Fruit fly (Drosophila melanogaster) whole organism, embryonic: ENCODE measurements around the gene pim.

Source experiments
- Bdp1 ChIP-seq: fragments of 200-800 bp; sonication (Bioruptor generic); optimal IDR thresholded peaks from 3 replicates; lab custom pipeline; 2016; ENCODE audit warnings: missing biosample characterization, missing genetic modification characterization
- CG10267 ChIP-seq: fragments of 200-800 bp; sonication (Bioruptor generic); optimal IDR thresholded peaks from 2 replicates; lab custom pipeline; 2018; ENCODE audit warnings: missing biosample characterization, mild to moderate bottlenecking, missing genetic modification characterization, moderate library complexity
- CG11085 ChIP-seq: fragments of 200-800 bp; sonication (Bioruptor generic); IDR thresholded peaks from 2 replicates; pipeline ENCODE4 v1.3.6; 2022; ENCODE audit warnings: missing biosample characterization, missing genetic modification characterization
- CG16863 ChIP-seq: fragments of 200-800 bp; sonication (Bioruptor generic); optimal IDR thresholded peaks from 3 replicates; lab custom pipeline; 2016; ENCODE audit warnings: missing biosample characterization, missing genetic modification characterization
- CG17802 ChIP-seq: fragments of 200-800 bp; sonication (Bioruptor generic); optimal IDR thresholded peaks from 2 replicates; lab custom pipeline; 2018; ENCODE audit warnings: missing biosample characterization, mild to moderate bottlenecking, missing genetic modification characterization, moderate library complexity
- CG18764 ChIP-seq: fragments of 200-800 bp; sonication (Bioruptor generic); optimal IDR thresholded peaks from 3 replicates; lab custom pipeline; 2016; ENCODE audit warnings: missing biosample characterization, missing genetic modification characterization
- CG2202 ChIP-seq: fragments of 200-800 bp; sonication (Bioruptor generic); optimal IDR thresholded peaks from 2 replicates; lab custom pipeline; 2018; ENCODE audit warnings: missing biosample characterization, mild to moderate bottlenecking, missing genetic modification characterization
- CG2678 ChIP-seq: fragments of 200-800 bp; sonication (Bioruptor generic); optimal IDR thresholded peaks from 3 replicates; lab custom pipeline; 2019; ENCODE audit warnings: missing biosample characterization, mild to moderate bottlenecking, missing genetic modification characterization, moderate library complexity
- CG31441 ChIP-seq: fragments of 200-800 bp; sonication (Bioruptor generic); IDR thresholded peaks from 2 replicates; pipeline ENCODE4 v1.3.6; 2022; ENCODE audit warnings: missing biosample characterization, missing genetic modification characterization
- CG34422 ChIP-seq: fragments of 200-800 bp; sonication (Bioruptor generic); IDR thresholded peaks from 3 replicates; pipeline ENCODE4 v1.3.6; 2022; ENCODE audit warnings: missing biosample characterization, missing genetic modification characterization
- CG4360 ChIP-seq: fragments of 200-800 bp; sonication (Bioruptor generic); IDR thresholded peaks from 2 replicates; pipeline ENCODE4 v1.3.6; 2022; ENCODE audit warnings: missing biosample characterization, missing genetic modification characterization
- CG6175 ChIP-seq: fragments of 200-800 bp; sonication (Bioruptor generic); IDR thresholded peaks from 3 replicates; pipeline ENCODE4 v1.3.6; 2022; ENCODE audit warnings: missing biosample characterization, missing genetic modification characterization
- CG7357 ChIP-seq: fragments of 200-800 bp; sonication (Bioruptor generic); IDR thresholded peaks from 3 replicates; pipeline ENCODE4 v1.3.6; 2022; ENCODE audit warnings: missing biosample characterization, missing genetic modification characterization
- CG7928 ChIP-seq: fragments of 200-800 bp; sonication (Bioruptor generic); optimal IDR thresholded peaks from 2 replicates; lab custom pipeline; 2017; ENCODE audit warnings: missing biosample characterization, mild to moderate bottlenecking, missing genetic modification characterization
- CTCF ChIP-seq: fragments of 200-800 bp; sonication (Bioruptor generic); optimal IDR thresholded peaks from 2 replicates; lab custom pipeline; 2017; ENCODE audit warnings: missing biosample characterization, mild to moderate bottlenecking, missing genetic modification characterization, moderate library complexity
- Fer2 ChIP-seq: fragments of 200-800 bp; sonication (Bioruptor generic); optimal IDR thresholded peaks from 2 replicates; lab custom pipeline; 2018; ENCODE audit warnings: missing biosample characterization, mild to moderate bottlenecking, missing genetic modification characterization, moderate library complexity
- GATAe ChIP-seq: fragments of 200-800 bp; sonication (Bioruptor generic); conservative IDR thresholded peaks from 2 replicates; pipeline ENCODE4 v1.3.6; 2022; ENCODE audit warnings: missing biosample characterization, missing genetic modification characterization
- Hmr ChIP-seq: fragments of 200-800 bp; sonication (Bioruptor generic); optimal IDR thresholded peaks from 3 replicates; lab custom pipeline; 2017; ENCODE audit warnings: mild to moderate bottlenecking, missing biosample characterization, missing genetic modification reagents, missing genetic modification characterization
- Hr39 ChIP-seq: fragments of >200 bp; optimal IDR thresholded peaks from 2 replicates; lab custom pipeline; 2017
- MBD-R2 ChIP-seq: fragments of 200-800 bp; sonication (Bioruptor generic); IDR thresholded peaks from 2 replicates; pipeline ENCODE4 v1.3.6; 2022; ENCODE audit warnings: missing biosample characterization, missing genetic modification characterization
- MTF-1 ChIP-seq: fragments of 200-800 bp; sonication (Bioruptor generic); optimal IDR thresholded peaks from 2 replicates; lab custom pipeline; 2018; ENCODE audit warnings: missing biosample characterization, mild to moderate bottlenecking, missing genetic modification characterization, borderline replicate concordance
- NfI ChIP-seq: fragments of 200-800 bp; sonication (Bioruptor generic); optimal IDR thresholded peaks from 3 replicates; lab custom pipeline; 2018; ENCODE audit warnings: missing biosample characterization, mild to moderate bottlenecking, missing genetic modification characterization, moderate library complexity
- TFAM ChIP-seq: fragments of 200-800 bp; sonication (Bioruptor generic); optimal IDR thresholded peaks from 2 replicates; lab custom pipeline; 2017; ENCODE audit warnings: missing biosample characterization, missing genetic modification characterization, inconsistent platforms
- Usf ChIP-seq: fragments of 200-800 bp; sonication (Bioruptor generic); optimal IDR thresholded peaks from 2 replicates; lab custom pipeline; 2017; ENCODE audit warnings: missing genotype, missing biosample characterization, missing genetic modification characterization
- Xrp1 ChIP-seq: fragments of 200-800 bp; sonication (Bioruptor generic); IDR thresholded peaks from 2 replicates; pipeline ENCODE4 v1.3.6; 2022; ENCODE audit warnings: missing biosample characterization, missing genetic modification characterization
- ap ChIP-seq: fragments of 200-800 bp; sonication (Bioruptor generic); IDR thresholded peaks from 2 replicates; pipeline ENCODE4 v1.3.6; 2022; ENCODE audit warnings: missing biosample characterization, missing genetic modification characterization
- ara ChIP-seq: fragments of 200-800 bp; sonication (Bioruptor generic); IDR thresholded peaks from 2 replicates; pipeline ENCODE4 v1.3.6; 2022; ENCODE audit warnings: missing biosample characterization, missing genetic modification characterization
- ato ChIP-seq: fragments of 200-800 bp; sonication (Bioruptor generic); IDR thresholded peaks from 2 replicates; pipeline ENCODE4 v1.3.6; 2022; ENCODE audit warnings: missing biosample characterization, missing genetic modification characterization; ENCODE audit not compliant: partially characterized antibody
- btn ChIP-seq: fragments of 200-800 bp; sonication (Bioruptor generic); optimal IDR thresholded peaks from 2 replicates; lab custom pipeline; 2016; ENCODE audit warnings: missing biosample characterization, missing genetic modification characterization
- gcm2 ChIP-seq: fragments of 200-800 bp; sonication (Bioruptor generic); optimal IDR thresholded peaks from 2 replicates; lab custom pipeline; 2016; ENCODE audit warnings: missing biosample characterization, missing genetic modification characterization
- jing ChIP-seq: fragments of 200-800 bp; sonication (Bioruptor generic); optimal IDR thresholded peaks from 2 replicates; lab custom pipeline; 2018; ENCODE audit warnings: missing biosample characterization, mild to moderate bottlenecking, missing genetic modification characterization
- jumu ChIP-seq: fragments of 200-800 bp; sonication (Bioruptor generic); optimal IDR thresholded peaks from 3 replicates; lab custom pipeline; 2016; ENCODE audit warnings: missing biosample characterization, missing genetic modification characterization
- lilli ChIP-seq: fragments of 200-800 bp; sonication (Bioruptor generic); optimal IDR thresholded peaks from 3 replicates; lab custom pipeline; 2016; ENCODE audit warnings: missing biosample characterization, missing genetic modification characterization
- lmd ChIP-seq: fragments of 200-800 bp; sonication (Bioruptor generic); IDR thresholded peaks from 2 replicates; pipeline ENCODE4 v1.3.6; 2022; ENCODE audit warnings: missing biosample characterization, missing genetic modification characterization
- lola ChIP-seq, 3 experiments: fragments of >200 bp in 2 of 3; fragments of 200-800 bp in 1 of 3; sonication (Bioruptor generic) in 1 of 3; optimal IDR thresholded peaks; 2 replicates each; lab custom pipeline; 2017 to 2019; ENCODE audit warnings: missing biosample characterization in 3 of 3, missing genetic modification characterization in 3 of 3, mild to moderate bottlenecking in 1 of 3, moderate library complexity in 1 of 3
- nerfin-1 ChIP-seq: fragments of 200-800 bp; sonication (Bioruptor generic); optimal IDR thresholded peaks from 3 replicates; lab custom pipeline; 2019; ENCODE audit warnings: missing biosample characterization, mild to moderate bottlenecking, missing genetic modification characterization, moderate library complexity
- oc ChIP-seq: fragments of 200-800 bp; sonication (Bioruptor generic); optimal IDR thresholded peaks from 2 replicates; lab custom pipeline; 2018; ENCODE audit warnings: missing biosample characterization, mild to moderate bottlenecking, missing genetic modification characterization, moderate library complexity
- row ChIP-seq: fragments of 200-800 bp; sonication (Bioruptor generic); IDR thresholded peaks from 3 replicates; pipeline ENCODE4 v1.3.6; 2022; ENCODE audit warnings: missing biosample characterization, missing genetic modification characterization
- sisA ChIP-seq: fragments of 200-800 bp; sonication (Bioruptor generic); IDR thresholded peaks from 2 replicates; pipeline ENCODE4 v1.3.6; 2022; ENCODE audit warnings: missing biosample characterization, missing genetic modification characterization
- slou ChIP-seq: fragments of 200-800 bp; sonication (Bioruptor generic); optimal IDR thresholded peaks from 3 replicates; lab custom pipeline; 2016; ENCODE audit warnings: missing biosample characterization, missing genetic modification characterization
- sna ChIP-seq: fragments of 200-800 bp; sonication (Bioruptor generic); IDR thresholded peaks from 2 replicates; pipeline ENCODE4 v1.3.6; 2022; ENCODE audit warnings: missing biosample characterization, missing genetic modification characterization; ENCODE audit not compliant: partially characterized antibody
- so ChIP-seq: fragments of 200-800 bp; sonication (Bioruptor generic); IDR thresholded peaks from 3 replicates; pipeline ENCODE4 v1.3.6; 2022; ENCODE audit warnings: missing biosample characterization, missing genetic modification characterization
- sug ChIP-seq: fragments of 200-800 bp; optimal IDR thresholded peaks from 2 replicates; lab custom pipeline; 2019; ENCODE audit warnings: missing biosample characterization, mild to moderate bottlenecking, missing genetic modification characterization, moderate library complexity
- tin ChIP-seq: fragments of 200-800 bp; sonication (Bioruptor generic); optimal IDR thresholded peaks from 3 replicates; lab custom pipeline; 2016; ENCODE audit warnings: missing biosample characterization, missing genetic modification characterization
- trh ChIP-seq: fragments of 200-800 bp; sonication (Bioruptor generic); optimal IDR thresholded peaks from 2 replicates; lab custom pipeline; 2016; ENCODE audit warnings: missing biosample characterization, missing genetic modification characterization
- unpg ChIP-seq: fragments of 200-800 bp; sonication (Bioruptor generic); optimal IDR thresholded peaks from 3 replicates; lab custom pipeline; 2018; ENCODE audit warnings: missing biosample characterization, mild to moderate bottlenecking, missing genetic modification characterization, moderate library complexity
- vfl ChIP-seq: fragments of 200-800 bp; sonication (Bioruptor generic); optimal IDR thresholded peaks from 2 replicates; lab custom pipeline; 2016; ENCODE audit warnings: missing biosample characterization, missing genetic modification characterization
- vnd ChIP-seq: fragments of 200-800 bp; sonication (Bioruptor generic); IDR thresholded peaks from 3 replicates; pipeline ENCODE4 v1.3.6; 2022; ENCODE audit warnings: missing biosample characterization, missing genetic modification characterization; ENCODE audit not compliant: partially characterized antibody
- wek ChIP-seq: fragments of 200-800 bp; sonication (Bioruptor generic); optimal IDR thresholded peaks from 3 replicates; lab custom pipeline; 2018; ENCODE audit warnings: missing biosample characterization, mild to moderate bottlenecking, missing genetic modification characterization, moderate library complexity
- zf30C ChIP-seq: fragments of 200-800 bp; sonication (Bioruptor generic); optimal IDR thresholded peaks from 3 replicates; lab custom pipeline; 2018; ENCODE audit warnings: missing biosample characterization, mild to moderate bottlenecking, missing genetic modification characterization

The pim gene

DNA sequence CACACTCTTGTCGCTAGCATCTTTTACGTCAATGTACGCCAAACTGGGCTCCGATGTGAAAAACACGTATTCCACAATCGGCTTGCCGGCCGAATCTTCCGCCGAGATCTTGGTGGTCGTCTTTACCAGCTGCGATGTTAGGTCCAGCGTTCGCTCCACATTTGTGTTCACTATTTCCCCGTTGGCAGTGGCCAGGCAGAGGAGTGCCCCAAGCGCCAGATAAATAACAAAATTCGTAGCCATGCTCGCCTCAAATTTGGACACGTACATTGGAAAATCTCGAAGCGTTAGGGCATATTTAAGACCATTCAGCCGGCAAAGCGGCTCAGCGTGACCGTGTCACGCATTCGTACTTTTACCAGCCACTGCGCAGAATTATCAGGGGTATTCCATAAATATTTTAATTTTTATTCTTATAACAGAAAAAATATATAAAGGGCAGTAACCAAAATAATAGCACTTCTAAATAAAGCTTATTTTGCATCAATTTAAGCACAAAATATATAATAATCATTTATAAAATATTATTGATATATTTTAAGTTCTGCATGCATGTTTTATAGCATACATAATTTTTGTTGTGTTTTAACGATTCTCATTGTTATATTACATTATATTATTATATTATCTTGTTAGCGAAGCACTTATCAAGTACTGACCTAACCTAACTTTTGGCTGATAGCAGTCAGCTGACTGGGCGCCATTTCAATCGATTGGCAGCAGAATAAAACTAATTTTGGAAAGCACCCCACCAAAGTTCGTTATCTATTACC, 12.9 kb downstream of the pim start, which contains the start of the genes CG33303 and dpr19 (continued):
- TF ChIP-seq btn (GFP tag; lab: Kevin White, UChicago) (no peak), jing (GFP tag; lab: Kevin White, UChicago) (no peak), Hr39 (lab: Kevin White, UChicago) (no peak), sna (GFP tag; lab: Robert Waterston, UW) (no peak), CG7357 (no peak), CTCF (GFP tag; lab: Kevin White, UChicago) (peak; percentile 15), CG34422 (GFP tag; lab: Robert Waterston, UW) (peak; percentile 87; the same call in 2 of the 3 replicates), MTF-1 (GFP tag; lab: Kevin White, UChicago) (no peak), MBD-R2 (GFP tag; lab: Robert Waterston, UW) (peak; percentile 78), lola (GFP tag; optimal IDR thresholded peaks at IDR 0.05; lab: Kevin White, UChicago) (peak in 1 of 3 experiments; percentile 77), jumu (GFP tag; lab: Kevin White, UChicago) (no peak), Xrp1 (GFP tag; lab: Robert Waterston, UW) (peak; percentile 76), CG7928 (GFP tag; lab: Kevin White, UChicago) (peak; percentile 19), CG6175 (GFP tag; lab: Robert Waterston, UW) (no peak), slou (peak; percentile 20), so (GFP tag; lab: Robert Waterston, UW) (0 out of 3 replicates have a peak, but pooled peaks have one; percentile 7), Hmr (GFP tag; lab: Kevin White, UChicago) (peak; percentile 85), Usf (GFP tag; lab: Kevin White, UChicago) (no peak), tin (GFP tag; lab: Kevin White, UChicago) (peak; percentile 54), CG10267 (peak; percentile 84), CG4360 (0 out of 2 replicates have a peak, but pooled peaks have one; percentile 7), vnd (GFP tag; lab: Robert Waterston, UW) (no peak), trh (GFP tag; lab: Kevin White, UChicago) (peak; percentile 19), Bdp1 (no peak), sisA (GFP tag; lab: Robert Waterston, UW) (0 out of 2 replicates have a peak, but pooled peaks have one; percentile 27), CG2202 (tag; lab: Kevin White, UChicago) (peak; percentile 63), oc (tag; lab: Kevin White, UChicago) (no peak), unpg (peak; percentile 86), TFAM (GFP tag; lab: Kevin White, UChicago) (no peak), CG18764 (GFP tag; lab: Kevin White, UChicago) (peak; percentile 51), CG11085 (no peak), CG16863 (GFP tag; lab: Kevin White, UChicago) (no peak), ap (GFP tag; lab: Robert Waterston, UW) (peak; percentile 67), vfl (no peak), row (GFP tag; lab: Robert Waterston, UW) (peak; percentile 83), CG2678 (peak; percentile 90), GATAe (GFP tag; lab: Robert Waterston, UW) (no peak), nerfin-1 (tag; lab: Kevin White, UChicago) (peak; percentile 76), wek (GFP tag; lab: Kevin White, UChicago) (peak; percentile 95), lmd (GFP tag; lab: Robert Waterston, UW) (peak; percentile 52; the same call in 1 of the 2 replicates), ato (no peak), Fer2 (tag; lab: Kevin White, UChicago) (peak; percentile 48), CG31441 (GFP tag; lab: Robert Waterston, UW) (peak; percentile 94), zf30C (GFP tag; lab: Kevin White, UChicago) (no peak), CG17802 (tag; lab: Kevin White, UChicago) (peak; percentile 18), ara (GFP tag; lab: Robert Waterston, UW) (peak; percentile 57; the same call in 1 of the 2 replicates), gcm2 (GFP tag; lab: Kevin White, UChicago) (no peak), lilli (peak; percentile 12), NfI (GFP tag; lab: Kevin White, UChicago) (peak; percentile 45), sug (tag; lab: Kevin White, UChicago) (peak; percentile 79)
